Fruit fly (Drosophila melanogaster) whole organism: ENCODE measurements around the gene ppk31.

ENCODE experiments used
- CG8478 ChIP-seq: fragments of >200 bp; optimal IDR thresholded peaks from 2 replicates; lab custom pipeline; 2018; ENCODE audit warnings: inconsistent platforms
- Dll ChIP-seq: fragments of >200 bp; optimal IDR thresholded peaks from 2 replicates; lab custom pipeline; 2017
- EcR ChIP-seq, 2 experiments: fragments of >200 bp; optimal IDR thresholded peaks; 2 replicates each; lab custom pipeline; 2017; ENCODE audit warnings: missing biosample characterization in 2 of 2, missing genetic modification characterization in 2 of 2, missing genetic modification reagents in 2 of 2
- pan ChIP-seq: fragments of >200 bp; optimal IDR thresholded peaks from 2 replicates; lab custom pipeline; 2017
- psq ChIP-seq: fragments of >200 bp; optimal IDR thresholded peaks from 2 replicates; lab custom pipeline; 2017
- usp ChIP-seq: fragments of >200 bp; optimal IDR thresholded peaks from 2 replicates; lab custom pipeline; 2017; ENCODE audit warnings: missing biosample characterization, missing genetic modification characterization, mixed read lengths

The ppk31 gene

DNA sequence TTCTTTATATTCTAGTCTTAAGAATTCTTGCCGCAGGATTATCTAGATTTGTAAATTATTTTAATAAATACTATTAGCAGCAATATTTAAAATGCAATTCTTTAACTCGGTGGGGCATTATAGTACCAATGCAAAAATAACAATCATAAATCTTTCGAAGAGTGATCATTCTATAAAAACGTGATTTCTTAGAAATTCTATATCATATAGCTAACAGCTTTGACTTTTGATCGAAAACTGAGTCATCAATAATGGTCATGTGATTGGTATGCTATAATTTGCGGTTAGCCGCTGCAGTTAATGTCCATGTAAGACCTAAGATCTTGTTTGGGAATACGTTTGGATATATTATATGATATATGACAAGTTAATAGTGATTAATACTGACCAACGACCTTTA, at the start of gene ppk31:
Gene ppk31, plus strand, starts transcription at position 301 of the 400 bp plus-strand sequence.
- no peak for TF ChIP-seq usp (GFP tag; lab: Kevin White, UChicago)
- no peak for TF ChIP-seq psq (lab: Kevin White, UChicago)
- TF ChIP-seq EcR (GFP tag; optimal IDR thresholded peaks at IDR 0.05; lab: Kevin White, UChicago) = no peak
- TF ChIP-seq Dll (lab: Kevin White, UChicago) = no peak
- no peak for TF ChIP-seq pan (lab: Kevin White, UChicago)
- TF ChIP-seq CG8478 = no peak

DNA sequence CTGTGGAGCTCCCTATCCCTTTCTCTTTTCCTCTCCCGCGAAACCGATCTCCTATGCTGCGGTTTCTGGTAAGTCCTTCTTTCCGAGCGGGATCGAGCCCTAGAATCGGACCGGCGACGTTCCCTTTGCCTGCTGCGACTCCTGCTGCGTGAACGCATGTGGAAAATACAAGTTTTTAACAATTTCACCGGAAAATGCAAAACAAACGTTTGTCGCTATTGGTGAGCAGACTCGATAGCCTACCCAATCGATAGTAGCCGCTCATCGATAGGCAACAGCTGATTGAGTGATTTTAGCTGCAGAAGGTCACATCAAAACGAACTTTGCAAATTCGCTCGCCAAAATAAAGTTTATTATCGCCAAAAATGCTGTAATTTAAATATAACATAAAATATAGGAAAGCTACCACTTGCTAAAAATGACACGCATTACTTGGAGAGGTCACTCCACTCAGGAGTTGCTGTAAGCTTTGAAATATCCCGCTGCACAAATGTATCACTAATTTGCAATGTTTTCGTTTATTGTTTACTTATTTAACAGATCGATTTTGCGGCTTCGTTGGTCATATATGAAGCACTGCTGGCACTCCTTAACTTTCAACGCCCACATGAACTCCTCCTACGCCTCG, 46.3 kb upstream of the ppk31 start, which contains the start of the genes CG6066 and CG5880:
Gene CG6066, minus strand, starts transcription at position 243 of the 628 bp plus-strand sequence.
Gene CG5880, plus strand, starts transcription at position 281 of the 628 bp plus-strand sequence.
- TF ChIP-seq usp (GFP tag; lab: Kevin White, UChicago) (no peak), Dll (lab: Kevin White, UChicago) (no peak), psq (lab: Kevin White, UChicago) (no peak), EcR (GFP tag; optimal IDR thresholded peaks at IDR 0.05; lab: Kevin White, UChicago) (no peak)

DNA sequence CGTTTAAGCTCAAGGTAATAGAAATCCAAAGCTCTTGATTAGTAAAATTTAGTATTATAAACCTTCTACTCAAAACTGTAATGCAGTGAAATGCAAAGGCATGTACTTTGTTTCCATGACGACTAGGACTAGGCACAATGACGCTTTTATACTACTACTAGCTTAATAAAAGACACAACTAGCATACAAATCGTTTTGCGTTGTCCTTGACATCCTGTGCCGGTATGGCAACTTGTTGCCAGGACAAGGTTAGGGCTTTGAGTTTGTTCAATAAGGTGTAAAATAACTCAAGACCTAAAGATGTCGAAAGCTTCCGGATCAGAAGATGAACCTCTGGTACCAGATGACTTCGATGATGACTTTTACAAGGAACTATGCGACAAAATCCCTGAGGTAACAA, 44.6 kb upstream of the ppk31 start, which contains the start of gene CG5882:
Gene CG5882, plus strand, starts transcription at position 301 of the 400 bp plus-strand sequence.
- no peak for TF ChIP-seq pan (lab: Kevin White, UChicago)
- TF ChIP-seq Dll (lab: Kevin White, UChicago) = no peak
- no peak for TF ChIP-seq psq (lab: Kevin White, UChicago)
- no peak for TF ChIP-seq CG8478
- TF ChIP-seq usp (GFP tag; lab: Kevin White, UChicago) = no peak
- TF ChIP-seq EcR (GFP tag; optimal IDR thresholded peaks at IDR 0.05; lab: Kevin White, UChicago) = no peak

DNA sequence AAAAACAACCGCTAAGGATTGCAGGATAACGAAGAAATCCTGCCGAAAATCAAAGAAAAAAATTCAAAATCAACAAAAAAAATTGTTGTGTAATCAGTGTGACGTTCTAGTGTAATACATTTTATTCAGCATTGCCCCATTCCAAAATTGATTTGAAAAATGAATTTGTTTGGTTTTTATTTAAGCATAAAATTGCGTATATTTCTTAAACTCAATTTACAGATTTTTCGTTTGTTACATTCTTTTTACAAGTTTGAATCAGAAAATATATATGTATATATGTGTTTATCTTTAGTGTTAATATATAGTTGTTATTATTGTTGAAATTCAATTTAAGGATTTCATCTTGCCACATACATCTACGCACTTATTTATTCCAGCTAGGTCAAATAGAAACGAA, 38.3 kb upstream of the ppk31 start, which contains the start of gene CG6059:
Gene CG6059, minus strand, starts transcription at position 101 of the 400 bp plus-strand sequence.
- no peak for TF ChIP-seq EcR (GFP tag; optimal IDR thresholded peaks at IDR 0.05; lab: Kevin White, UChicago)
- TF ChIP-seq pan (lab: Kevin White, UChicago) = no peak
- no peak for TF ChIP-seq psq (lab: Kevin White, UChicago)
- no peak for TF ChIP-seq usp (GFP tag; lab: Kevin White, UChicago)
- TF ChIP-seq Dll (lab: Kevin White, UChicago) = no peak
- TF ChIP-seq CG8478 = no peak

DNA sequence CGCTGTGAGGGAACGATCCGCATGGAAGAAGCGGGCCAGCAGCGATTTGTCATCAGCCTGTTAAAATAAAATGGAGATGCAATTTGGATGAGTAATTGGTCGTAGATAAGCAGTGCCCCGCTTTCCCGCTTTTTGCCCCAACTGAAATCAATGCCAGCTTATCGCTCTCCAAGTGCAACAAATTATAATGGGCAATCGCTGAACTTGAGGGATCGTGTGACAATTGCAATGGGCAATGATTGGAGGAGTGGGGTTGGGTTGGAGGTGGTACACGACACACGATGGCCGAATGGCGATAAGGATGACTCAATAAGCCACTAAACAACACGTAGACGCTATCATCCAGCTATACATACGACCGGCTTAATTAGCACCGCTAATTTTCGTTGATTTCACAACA, 34.2 kb upstream of the ppk31 start:
- TF ChIP-seq pan (lab: Kevin White, UChicago) (no peak), EcR (GFP tag; optimal IDR thresholded peaks at IDR 0.05; lab: Kevin White, UChicago) (no peak), psq (lab: Kevin White, UChicago) (no peak), Dll (lab: Kevin White, UChicago) (no peak), usp (GFP tag; lab: Kevin White, UChicago) (no peak), CG8478 (no peak)

DNA sequence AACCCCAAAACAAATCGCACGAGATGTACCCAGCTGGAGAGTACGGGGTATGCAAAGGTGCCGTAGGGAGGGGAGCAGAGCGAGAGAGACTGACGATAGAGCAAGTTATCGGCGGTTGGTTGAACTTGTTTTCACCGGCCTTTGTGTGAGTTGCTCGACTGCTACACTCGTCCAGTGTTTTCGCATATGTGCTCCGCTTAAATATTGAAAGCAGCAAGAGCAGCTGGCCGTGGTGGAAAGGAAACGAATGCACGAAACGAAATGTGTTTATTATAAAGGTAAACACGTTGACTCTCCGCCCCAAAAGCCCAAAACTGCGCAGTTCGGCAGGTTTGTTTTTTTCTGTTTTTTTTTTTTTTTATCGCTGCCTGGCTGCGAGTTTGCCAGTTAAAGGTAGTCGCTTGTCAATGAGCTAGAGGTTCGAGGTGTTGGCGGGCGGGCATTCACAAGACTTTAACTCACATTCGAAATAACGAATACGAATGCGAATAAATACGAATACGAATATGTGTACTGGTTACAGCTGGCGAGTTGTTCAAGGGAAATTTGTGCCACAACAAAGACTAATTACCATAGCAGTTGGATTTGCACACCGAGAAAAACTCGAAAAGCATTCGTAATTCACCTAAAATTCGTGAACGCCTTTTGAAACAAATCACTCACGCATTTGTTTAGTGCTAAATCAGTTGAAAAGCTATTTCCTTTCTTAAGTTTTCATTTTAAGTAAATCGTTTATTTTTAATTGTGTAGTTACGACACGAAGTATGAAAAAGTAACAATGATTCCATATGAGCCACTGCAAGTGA, 33.1 kb upstream of the ppk31 start:
- TF ChIP-seq EcR (GFP tag; optimal IDR thresholded peaks at IDR 0.05; lab: Kevin White, UChicago) = no peak
- no peak for TF ChIP-seq usp (GFP tag; lab: Kevin White, UChicago)
- no peak for TF ChIP-seq psq (lab: Kevin White, UChicago)
- no peak for TF ChIP-seq CG8478
- TF ChIP-seq pan (lab: Kevin White, UChicago) = no peak
- TF ChIP-seq Dll (lab: Kevin White, UChicago) = no peak

DNA sequence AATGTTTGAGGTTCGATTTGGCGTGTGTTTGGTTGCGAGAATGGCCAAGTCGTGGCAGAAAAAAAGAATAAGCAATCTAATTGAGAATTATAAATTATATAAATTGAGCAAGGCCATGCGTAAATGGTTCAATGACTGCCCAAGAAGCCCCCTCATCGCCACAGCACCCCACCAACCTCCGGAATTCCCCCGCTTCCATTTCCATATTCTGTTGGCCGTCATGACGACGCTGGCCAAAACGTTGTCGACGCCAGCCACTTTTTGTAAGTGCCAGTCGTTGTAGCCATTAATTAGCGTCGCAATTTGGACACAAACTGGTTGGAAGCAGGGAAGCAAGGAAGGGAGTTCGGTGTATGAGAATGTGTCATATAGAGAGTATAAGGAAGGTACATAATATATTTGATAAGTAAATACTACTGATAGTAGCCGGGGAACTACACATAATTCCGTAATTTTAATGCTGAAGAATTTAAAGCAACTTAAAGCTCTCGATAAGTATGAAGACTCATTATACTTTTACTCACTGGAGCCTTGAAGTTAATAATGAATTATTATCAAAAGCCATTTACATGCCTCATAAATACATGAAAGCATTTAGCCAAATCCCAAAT, 32.3 kb upstream of the ppk31 start:
- TF ChIP-seq psq (lab: Kevin White, UChicago) = no peak
- no peak for TF ChIP-seq EcR (GFP tag; optimal IDR thresholded peaks at IDR 0.05; lab: Kevin White, UChicago)
- TF ChIP-seq usp (GFP tag; lab: Kevin White, UChicago) = no peak
- no peak for TF ChIP-seq Dll (lab: Kevin White, UChicago)

DNA sequence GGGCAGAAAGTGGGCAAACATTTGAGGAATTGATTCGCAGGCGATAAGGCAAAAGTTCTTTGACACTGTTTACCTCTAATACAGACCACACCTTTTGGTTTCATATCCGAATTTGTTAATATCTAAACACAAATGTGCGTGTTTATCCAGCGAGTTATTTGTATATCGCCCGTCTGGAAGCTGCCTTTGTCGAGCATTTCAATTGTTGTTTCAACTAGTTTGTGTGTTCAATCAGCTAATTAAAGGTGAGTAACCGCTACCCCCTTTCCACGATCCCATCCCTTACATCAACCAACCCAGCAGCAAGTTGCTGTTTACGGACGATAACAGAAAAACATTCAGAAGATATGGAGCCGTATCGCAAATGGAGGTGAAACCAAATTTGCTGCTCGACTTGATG, 31.5 kb upstream of the ppk31 start:
- TF ChIP-seq EcR (GFP tag; optimal IDR thresholded peaks at IDR 0.05; lab: Kevin White, UChicago) (no peak), psq (lab: Kevin White, UChicago) (no peak), CG8478 (no peak), pan (lab: Kevin White, UChicago) (no peak)

DNA sequence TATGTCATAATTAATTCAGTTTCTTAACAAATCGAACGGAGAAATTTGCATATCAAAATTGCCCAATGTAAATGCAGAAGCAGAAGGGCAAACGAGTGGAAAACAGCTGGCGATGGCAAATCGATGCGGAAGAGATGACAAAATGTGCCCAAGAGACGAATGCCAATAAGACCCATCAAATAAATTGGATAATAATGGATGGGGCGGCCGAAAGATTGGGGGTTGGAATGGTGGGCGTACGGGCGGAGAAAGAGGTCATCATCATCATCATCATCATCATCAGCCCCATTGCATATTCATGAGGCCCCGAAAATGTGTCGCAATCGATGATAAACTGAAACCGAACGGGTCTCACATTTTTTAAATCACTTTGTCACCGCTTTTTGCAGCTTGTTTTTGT, 28.9 kb upstream of the ppk31 start:
- TF ChIP-seq Dll (lab: Kevin White, UChicago) (no peak), usp (GFP tag; lab: Kevin White, UChicago) (no peak), CG8478 (no peak), EcR (GFP tag; optimal IDR thresholded peaks at IDR 0.05; lab: Kevin White, UChicago) (no peak), psq (lab: Kevin White, UChicago) (no peak), pan (lab: Kevin White, UChicago) (no peak)

DNA sequence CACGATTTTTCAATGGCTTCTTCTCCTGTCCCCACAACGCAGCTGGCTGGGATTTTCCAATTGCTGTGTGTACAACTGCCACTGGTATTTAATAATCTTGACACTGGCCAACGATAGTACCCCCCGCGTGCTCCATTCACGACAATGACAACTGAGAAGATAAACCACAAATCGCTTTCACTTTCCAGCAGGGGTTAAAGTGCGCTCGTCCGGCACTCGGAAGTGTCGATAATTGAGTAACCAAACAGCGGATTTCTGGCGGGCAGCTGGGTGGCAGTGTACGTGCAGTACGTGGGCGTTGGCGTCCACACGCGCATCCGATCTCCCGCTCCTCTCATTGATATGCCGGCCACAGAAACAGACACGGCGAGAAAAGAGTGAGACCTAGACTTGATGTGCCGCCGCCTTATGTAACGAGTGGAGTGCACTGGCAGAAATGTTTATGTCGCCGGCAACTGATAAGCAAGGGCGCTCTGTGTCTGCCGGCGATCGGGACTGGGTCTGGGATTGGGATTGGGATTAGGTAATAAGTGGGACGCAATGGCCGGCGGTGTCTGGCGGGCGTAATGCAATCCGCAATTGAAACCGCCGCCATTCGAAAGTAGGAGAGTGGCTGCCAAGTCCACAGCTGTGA, 28.1 kb upstream of the ppk31 start:
- TF ChIP-seq usp (GFP tag; lab: Kevin White, UChicago) (no peak), EcR (GFP tag; optimal IDR thresholded peaks at IDR 0.05; lab: Kevin White, UChicago) (no peak), Dll (lab: Kevin White, UChicago) (no peak), CG8478 (no peak), psq (lab: Kevin White, UChicago) (no peak)
